Worm (Caenorhabditis elegans): ENCODE results near the gene tbck-1.
A peak's percentile ranks its signal among the peaks of the same experiment; 100 is the strongest.

Gene tbck-1

ce11 chrII:4879629-4880028 lies 51.3 kb downstream of the tbck-1 start, which contains the start of gene gst-6:
TSS of gene gst-6 (plus strand) at chrII:4879891.
- TF ChIP-seq nhr-28 (tag; optimal IDR thresholded peaks at IDR 0.05) (peak; percentile 41), daf-16 (GFP tag; optimal IDR thresholded peaks at IDR 0.05) (no peak), daf-16 (tag; optimal IDR thresholded peaks at IDR 0.05) (peak; percentile 34), madf-9 (GFP tag; conservative IDR thresholded peaks at IDR 0.05) (no peak)

DNA sequence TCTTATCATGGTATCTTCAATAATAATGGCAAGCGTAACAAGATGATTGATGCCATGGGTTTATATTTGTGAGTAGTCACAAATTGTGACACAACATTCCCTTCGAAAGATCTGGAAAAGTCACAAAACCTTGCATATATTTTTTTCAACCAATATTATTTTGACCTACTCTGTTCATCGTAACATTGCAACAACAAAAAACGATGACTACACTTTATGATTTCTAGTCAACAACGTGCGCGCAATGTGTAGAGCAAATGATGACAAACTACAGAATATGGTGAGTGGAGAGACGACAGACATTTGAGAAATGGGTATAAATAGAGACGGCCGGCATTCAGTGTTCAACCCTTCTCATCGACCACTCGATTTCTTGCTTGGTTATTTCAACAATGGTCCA lies 53.4 kb downstream of the tbck-1 start, which contains the start of gene gst-7:
Gene gst-7, plus strand, starts transcription at position 336 of the 400 bp plus-strand sequence.
- TF ChIP-seq ceh-44 (GFP tag; IDR thresholded peaks at IDR 0.05) = no peak
- TF ChIP-seq zag-1 (tag; optimal IDR thresholded peaks at IDR 0.05) = no peak
- TF ChIP-seq jun-1 (tag; optimal IDR thresholded peaks at IDR 0.05) = no peak
- TF ChIP-seq unc-130 (GFP tag; optimal IDR thresholded peaks at IDR 0.05) = no peak
- no peak for TF ChIP-seq unc-39 (tag; optimal IDR thresholded peaks at IDR 0.05)
- peak; percentile 68 for TF ChIP-seq php-3 (GFP tag; IDR thresholded peaks at IDR 0.05)
- peak in 1 of 2 experiments; percentile 51 for TF ChIP-seq lsy-2 (tag; optimal IDR thresholded peaks at IDR 0.05)
- TF ChIP-seq rbr-2 (tag; optimal IDR thresholded peaks at IDR 0.05) = no peak
- TF ChIP-seq mdl-1 (tag; optimal IDR thresholded peaks at IDR 0.05) = peak in 1 of 2 experiments; percentile 53
- TF ChIP-seq attf-4 (tag; optimal IDR thresholded peaks at IDR 0.05) = no peak
- TF ChIP-seq nhr-48 (tag; optimal IDR thresholded peaks at IDR 0.05) = peak; percentile 71
- no peak for TF ChIP-seq saeg-2 (GFP tag; IDR thresholded peaks at IDR 0.05)
- TF ChIP-seq daf-8 (GFP tag; IDR thresholded peaks at IDR 0.05) = no peak
- peak in 1 of 2 experiments; percentile 11 for TF ChIP-seq hif-1 (tag; optimal IDR thresholded peaks at IDR 0.05)
- TF ChIP-seq F49E8.2 (tag; optimal IDR thresholded peaks at IDR 0.05; ENCODE audit: borderline replicate concordance) = no peak
- no peak for TF ChIP-seq nhr-25 (tag; optimal IDR thresholded peaks at IDR 0.05; ENCODE audit: borderline replicate concordance, insufficient read depth)
- TF ChIP-seq Y75B8A.6 (GFP tag; IDR thresholded peaks at IDR 0.05) = no peak
- TF ChIP-seq hmg-1.1 (GFP tag; IDR thresholded peaks at IDR 0.05) = peak; percentile 35; the same call in 1 of the 2 replicates
- no peak for TF ChIP-seq zfp-2 (tag; optimal IDR thresholded peaks at IDR 0.05)
- TF ChIP-seq dve-1 (tag; optimal IDR thresholded peaks at IDR 0.05; ENCODE audit: insufficient read depth) = peak; percentile 83
- no peak for TF ChIP-seq snpc-4 (tag; optimal IDR thresholded peaks at IDR 0.05)
- no peak for TF ChIP-seq T26A8.4 (GFP tag; IDR thresholded peaks at IDR 0.05)
- TF ChIP-seq lin-39 (tag; optimal IDR thresholded peaks at IDR 0.05) = no peak
- no peak for TF ChIP-seq nhr-111 (GFP tag; optimal IDR thresholded peaks at IDR 0.05)
- TF ChIP-seq dmd-9 (GFP tag; IDR thresholded peaks at IDR 0.05) = no peak
- TF ChIP-seq lin-13 (GFP tag; optimal IDR thresholded peaks at IDR 0.05) = no peak
- no peak for TF ChIP-seq T20F7.1 (GFP tag; optimal IDR thresholded peaks at IDR 0.05)
- TF ChIP-seq madf-5 (GFP tag; IDR thresholded peaks at IDR 0.05) = no peak
- peak; percentile 73 for TF ChIP-seq dmd-6 (GFP tag; IDR thresholded peaks at IDR 0.05)
- no peak for TF ChIP-seq mdt-29 (GFP tag; IDR thresholded peaks at IDR 0.05)
- peak; percentile 95 for TF ChIP-seq mxl-3 (GFP tag; optimal IDR thresholded peaks at IDR 0.05)
- TF ChIP-seq zip-2 (tag; optimal IDR thresholded peaks at IDR 0.05) = no peak
- TF ChIP-seq nhr-11 (tag; optimal IDR thresholded peaks at IDR 0.05) = peak; percentile 43
- TF ChIP-seq Y5F2A.4 (GFP tag; optimal IDR thresholded peaks at IDR 0.05) = no peak
- TF ChIP-seq nhr-77 (tag; optimal IDR thresholded peaks at IDR 0.05) = peak; percentile 39
- no peak for TF ChIP-seq ceh-28 (tag; optimal IDR thresholded peaks at IDR 0.05)
- peak; percentile 95 for TF ChIP-seq nhr-102 (tag; optimal IDR thresholded peaks at IDR 0.05)
- no peak; the same call in 1 of the 2 replicates for TF ChIP-seq lin-38 (GFP tag; IDR thresholded peaks at IDR 0.05)
- TF ChIP-seq ztf-7 (tag; optimal IDR thresholded peaks at IDR 0.05) = peak; percentile 5
- TF ChIP-seq daf-12 (tag; optimal IDR thresholded peaks at IDR 0.05) = no peak
- TF ChIP-seq ZK546.5 (tag; optimal IDR thresholded peaks at IDR 0.05) = no peak
- TF ChIP-seq lin-15B (tag; optimal IDR thresholded peaks at IDR 0.05) = no peak
- no peak for TF ChIP-seq spr-3 (GFP tag; optimal IDR thresholded peaks at IDR 0.05)
- TF ChIP-seq F44E2.7 (GFP tag; IDR thresholded peaks at IDR 0.05) = no peak
- no peak for TF ChIP-seq arid-1 (GFP tag; conservative IDR thresholded peaks at IDR 0.05)
- no peak for TF ChIP-seq ama-1 (optimal IDR thresholded peaks at IDR 0.05)

Measured in whole organism, L4 larva.